Fruit fly (Drosophila melanogaster) whole organism, prepupa: Measurements from ENCODE around the gene CG9705.

ENCODE experiments used
- Blimp-1 ChIP-seq: fragments of 200-800 bp; sonication (Bioruptor generic); optimal IDR thresholded peaks from 3 replicates; lab custom pipeline; 2017; ENCODE audit warnings: missing biosample characterization, missing genetic modification characterization, mild to moderate bottlenecking, moderate library complexity, missing genetic modification reagents
- CG10631 ChIP-seq: fragments of 200-800 bp; sonication (Bioruptor generic); optimal IDR thresholded peaks from 2 replicates; lab custom pipeline; 2016; ENCODE audit warnings: missing biosample characterization, missing genetic modification characterization
- CG10669 ChIP-seq: fragments of 200-800 bp; sonication (Bioruptor generic); optimal IDR thresholded peaks from 3 replicates; lab custom pipeline; 2018; ENCODE audit warnings: missing biosample characterization, mild to moderate bottlenecking, missing genetic modification characterization, moderate library complexity
- CG11902 ChIP-seq: fragments of 200-800 bp; sonication (Bioruptor generic); optimal IDR thresholded peaks from 3 replicates; lab custom pipeline; 2016; ENCODE audit warnings: missing biosample characterization, missing genetic modification characterization
- CG15336 ChIP-seq: fragments of 200-800 bp; sonication (Bioruptor generic); IDR thresholded peaks from 2 replicates; pipeline ENCODE4 v1.3.6; 2022; ENCODE audit warnings: missing biosample characterization, missing genetic modification characterization
- CG1621 ChIP-seq: fragments of 200-800 bp; sonication (Bioruptor generic); optimal IDR thresholded peaks from 3 replicates; lab custom pipeline; 2018; ENCODE audit warnings: missing biosample characterization, mild to moderate bottlenecking, missing genetic modification characterization
- CG16779 ChIP-seq: fragments of 200-800 bp; sonication (Bioruptor generic); optimal IDR thresholded peaks from 3 replicates; lab custom pipeline; 2017; ENCODE audit warnings: missing biosample characterization, mild to moderate bottlenecking, missing genetic modification characterization
- CG3032 ChIP-seq: fragments of 200-800 bp; optimal IDR thresholded peaks from 2 replicates; lab custom pipeline; 2019; ENCODE audit warnings: missing biosample characterization, mild to moderate bottlenecking, missing genetic modification characterization, moderate library complexity
- CG31627 ChIP-seq: fragments of 200-800 bp; sonication (Bioruptor generic); optimal IDR thresholded peaks from 3 replicates; lab custom pipeline; 2016; ENCODE audit warnings: missing biosample characterization, missing genetic modification characterization
- CG32006 ChIP-seq: fragments of 200-800 bp; sonication (Bioruptor generic); optimal IDR thresholded peaks from 3 replicates; lab custom pipeline; 2017; ENCODE audit warnings: missing biosample characterization, mild to moderate bottlenecking, missing genetic modification characterization
- CG34406 ChIP-seq: fragments of 200-800 bp; sonication (Bioruptor generic); optimal IDR thresholded peaks from 3 replicates; lab custom pipeline; 2016; ENCODE audit warnings: missing biosample characterization, missing genetic modification characterization
- CG3919 ChIP-seq: fragments of 200-800 bp; sonication (Bioruptor generic); optimal IDR thresholded peaks from 3 replicates; lab custom pipeline; 2016; ENCODE audit warnings: missing biosample characterization, missing genetic modification characterization
- CG4318 ChIP-seq: fragments of 200-800 bp; sonication (Bioruptor generic); optimal IDR thresholded peaks from 3 replicates; lab custom pipeline; 2017; ENCODE audit warnings: missing biosample characterization, mild to moderate bottlenecking, missing genetic modification characterization
- CG6163 ChIP-seq: fragments of 200-800 bp; sonication (Bioruptor generic); IDR thresholded peaks from 3 replicates; pipeline ENCODE4 v1.3.6; 2022; ENCODE audit warnings: missing biosample characterization, missing genetic modification characterization
- CG6276 ChIP-seq: fragments of 200-800 bp; sonication (Bioruptor generic); optimal IDR thresholded peaks from 2 replicates; lab custom pipeline; 2017; ENCODE audit warnings: missing biosample characterization, mild to moderate bottlenecking, missing genetic modification characterization
- CG6792 ChIP-seq: fragments of 200-800 bp; sonication (Bioruptor generic); optimal IDR thresholded peaks from 3 replicates; lab custom pipeline; 2016; ENCODE audit warnings: missing biosample characterization, missing genetic modification characterization
- CG6808 ChIP-seq: fragments of 200-800 bp; sonication (Bioruptor generic); optimal IDR thresholded peaks from 3 replicates; lab custom pipeline; 2017; ENCODE audit warnings: missing biosample characterization, missing genetic modification characterization, mild to moderate bottlenecking, moderate library complexity, missing genetic modification reagents
- CG6854 ChIP-seq: fragments of 200-800 bp; sonication (Bioruptor generic); optimal IDR thresholded peaks from 2 replicates; lab custom pipeline; 2017; ENCODE audit warnings: missing biosample characterization, mild to moderate bottlenecking, missing genetic modification characterization
- CG7368 ChIP-seq: fragments of 200-800 bp; sonication (Bioruptor generic); optimal IDR thresholded peaks from 3 replicates; lab custom pipeline; 2016; ENCODE audit warnings: missing biosample characterization, missing genetic modification characterization
- CG8119 ChIP-seq: fragments of 200-800 bp; sonication (Bioruptor generic); IDR thresholded peaks from 3 replicates; pipeline ENCODE4 v1.3.6; 2022; ENCODE audit warnings: missing biosample characterization, missing genetic modification characterization
- CG8319 ChIP-seq: fragments of 200-800 bp; sonication (Bioruptor generic); optimal IDR thresholded peaks from 3 replicates; lab custom pipeline; 2016; ENCODE audit warnings: missing biosample characterization, missing genetic modification characterization
- CG8632 ChIP-seq: fragments of 200-800 bp; sonication (Bioruptor generic); optimal IDR thresholded peaks from 3 replicates; lab custom pipeline; 2016; ENCODE audit warnings: missing biosample characterization, missing genetic modification characterization
- CG9139 ChIP-seq: fragments of 200-800 bp; sonication (Bioruptor generic); optimal IDR thresholded peaks from 3 replicates; lab custom pipeline; 2017; ENCODE audit warnings: missing biosample characterization, mild to moderate bottlenecking, missing genetic modification characterization
- Eip75B ChIP-seq: fragments of 200-800 bp; sonication (Bioruptor generic); optimal IDR thresholded peaks from 3 replicates; lab custom pipeline; 2016; ENCODE audit warnings: missing biosample characterization, missing genetic modification characterization
- Eip93F ChIP-seq: fragments of 200-800 bp; sonication (Bioruptor generic); optimal IDR thresholded peaks from 2 replicates; lab custom pipeline; 2016; ENCODE audit warnings: missing biosample characterization, mild to moderate bottlenecking, missing genetic modification characterization
- Ets21C ChIP-seq: fragments of 200-800 bp; sonication (Bioruptor generic); optimal IDR thresholded peaks from 3 replicates; lab custom pipeline; 2016; ENCODE audit warnings: missing biosample characterization, missing genetic modification characterization
- Ets96B ChIP-seq: fragments of 200-800 bp; optimal IDR thresholded peaks from 2 replicates; lab custom pipeline; 2019; ENCODE audit warnings: missing biosample characterization, mild to moderate bottlenecking, missing genetic modification characterization, moderate library complexity
- Gug ChIP-seq: fragments of 200-800 bp; sonication (Bioruptor generic); IDR thresholded peaks from 2 replicates; pipeline ENCODE4 v1.3.6; 2022; ENCODE audit warnings: missing biosample characterization, missing genetic modification characterization
- Hr39 ChIP-seq: fragments of 200-800 bp; sonication (Bioruptor generic); optimal IDR thresholded peaks from 2 replicates; lab custom pipeline; 2016; ENCODE audit warnings: missing biosample characterization, missing genetic modification characterization
- Hr4 ChIP-seq: fragments of 200-800 bp; sonication (Bioruptor generic); optimal IDR thresholded peaks from 3 replicates; lab custom pipeline; 2016; ENCODE audit warnings: missing biosample characterization, missing genetic modification characterization
- Lpt ChIP-seq: fragments of 200-800 bp; sonication (Bioruptor generic); optimal IDR thresholded peaks from 3 replicates; lab custom pipeline; 2016; ENCODE audit warnings: missing biosample characterization, missing genetic modification characterization
- Met ChIP-seq: fragments of 200-800 bp; sonication (Bioruptor generic); optimal IDR thresholded peaks from 3 replicates; lab custom pipeline; 2016; ENCODE audit warnings: missing biosample characterization, missing genetic modification characterization
- OdsH ChIP-seq: fragments of 200-800 bp; sonication (Bioruptor generic); optimal IDR thresholded peaks from 3 replicates; lab custom pipeline; 2016; ENCODE audit warnings: missing biosample characterization, missing genetic modification characterization
- Sox102F ChIP-seq: fragments of 200-800 bp; sonication (Bioruptor generic); optimal IDR thresholded peaks from 2 replicates; lab custom pipeline; 2016; ENCODE audit warnings: missing biosample characterization, mild to moderate bottlenecking, missing genetic modification characterization
- Sox15 ChIP-seq: fragments of 200-800 bp; sonication (Bioruptor generic); optimal IDR thresholded peaks from 3 replicates; lab custom pipeline; 2016; ENCODE audit warnings: missing biosample characterization, missing genetic modification characterization
- acj6 ChIP-seq: fragments of 200-800 bp; sonication (Bioruptor generic); optimal IDR thresholded peaks from 3 replicates; lab custom pipeline; 2016; ENCODE audit warnings: missing biosample characterization, missing genetic modification characterization
- dac ChIP-seq: fragments of 200-800 bp; sonication (Bioruptor generic); optimal IDR thresholded peaks from 2 replicates; lab custom pipeline; 2017; ENCODE audit warnings: missing biosample characterization, mild to moderate bottlenecking, missing genetic modification characterization
- eg ChIP-seq: fragments of 200-800 bp; sonication (Bioruptor generic); IDR thresholded peaks from 3 replicates; pipeline ENCODE4 v1.3.6; 2022; ENCODE audit warnings: missing biosample characterization, missing genetic modification characterization
- esn ChIP-seq: fragments of 200-800 bp; sonication (Bioruptor generic); optimal IDR thresholded peaks from 2 replicates; lab custom pipeline; 2016; ENCODE audit warnings: missing biosample characterization, mild to moderate bottlenecking, missing genetic modification characterization, moderate library complexity
- fd85E ChIP-seq: fragments of 200-800 bp; sonication (Bioruptor generic); optimal IDR thresholded peaks from 3 replicates; lab custom pipeline; 2016; ENCODE audit warnings: missing biosample characterization, missing genetic modification characterization
- fkh ChIP-seq: fragments of 200-800 bp; sonication (Bioruptor generic); optimal IDR thresholded peaks from 3 replicates; lab custom pipeline; 2017; ENCODE audit warnings: missing biosample characterization, mild to moderate bottlenecking, missing genetic modification characterization, moderate library complexity
- lz ChIP-seq: fragments of 200-800 bp; sonication (Bioruptor generic); optimal IDR thresholded peaks from 3 replicates; lab custom pipeline; 2016; ENCODE audit warnings: missing biosample characterization, missing genetic modification characterization
- net ChIP-seq: fragments of 200-800 bp; sonication (Bioruptor generic); optimal IDR thresholded peaks from 3 replicates; lab custom pipeline; 2016; ENCODE audit warnings: missing biosample characterization, missing genetic modification characterization
- pdm3 ChIP-seq: fragments of 200-800 bp; sonication (Bioruptor generic); optimal IDR thresholded peaks from 3 replicates; lab custom pipeline; 2016; ENCODE audit warnings: missing biosample characterization, missing genetic modification characterization
- spab ChIP-seq: fragments of 200-800 bp; sonication (Bioruptor generic); optimal IDR thresholded peaks from 2 replicates; lab custom pipeline; 2017; ENCODE audit warnings: missing biosample characterization, mild to moderate bottlenecking, missing genetic modification characterization, missing genetic modification reagents
- ss ChIP-seq, 2 experiments: fragments of 200-800 bp; sonication (Bioruptor generic); optimal IDR thresholded peaks; 2 replicates in 1 of 2; 3 replicates in 1 of 2; lab custom pipeline; 2017 to 2018; ENCODE audit warnings: mild to moderate bottlenecking in 2 of 2, missing biosample characterization in 2 of 2, missing genetic modification characterization in 2 of 2, moderate library complexity in 1 of 2
- svp ChIP-seq: fragments of 200-800 bp; sonication (Bioruptor generic); peaks from one replicate; lab custom pipeline; 2016; ENCODE audit warnings: missing biosample characterization, missing genetic modification characterization
- topi ChIP-seq: fragments of 200-800 bp; sonication (Bioruptor generic); optimal IDR thresholded peaks from 3 replicates; lab custom pipeline; 2016; ENCODE audit warnings: missing biosample characterization, missing genetic modification characterization
- vri ChIP-seq: fragments of 200-800 bp; sonication (Bioruptor generic); optimal IDR thresholded peaks from 3 replicates; lab custom pipeline; 2016; ENCODE audit warnings: missing biosample characterization, mild to moderate bottlenecking, missing genetic modification characterization

CG9705 gene

DNA sequence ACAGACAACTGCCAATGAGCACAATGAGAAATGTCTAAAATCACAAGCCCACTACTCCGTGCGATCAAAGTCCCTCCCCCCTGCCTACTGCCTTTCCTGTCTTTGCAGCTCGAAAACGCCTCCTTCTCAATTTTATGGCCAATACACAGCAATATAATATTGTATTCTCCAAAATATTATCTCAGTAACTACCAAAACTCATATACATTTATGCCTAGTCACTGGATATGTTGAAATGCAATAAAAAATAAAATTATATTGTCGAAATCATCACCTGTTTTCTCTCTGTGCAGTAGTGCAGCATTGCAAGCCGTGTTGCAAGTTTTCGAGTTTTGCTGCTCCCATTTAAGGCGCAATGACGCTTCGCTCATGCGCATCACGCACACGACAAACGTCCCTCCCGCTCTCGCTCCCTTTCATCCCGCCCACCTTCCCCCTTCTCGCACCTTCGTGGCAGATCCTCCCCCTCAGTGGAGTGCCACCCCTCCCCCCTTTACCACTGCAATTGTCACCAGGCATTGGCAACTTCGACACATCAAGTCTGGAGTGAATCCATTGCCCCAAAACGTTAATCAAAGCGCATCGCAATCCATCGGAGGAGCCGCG lies 21.3 kb upstream of the CG9705 start (continued):
- TF ChIP-seq spab (peak; percentile 78), Ets21C (GFP tag; lab: Kevin White, UChicago) (peak; percentile 53), Ets96B (tag; lab: Kevin White, UChicago) (peak; percentile 81), Sox102F (GFP tag; lab: Kevin White, UChicago) (peak; percentile 63), Hr4 (GFP tag; lab: Kevin White, UChicago) (peak; percentile 86), CG10631 (GFP tag; lab: Kevin White, UChicago) (peak; percentile 82), Eip93F (peak; percentile 17), Eip75B (GFP tag; lab: Kevin White, UChicago) (peak; percentile 91), CG6276 (GFP tag; lab: Kevin White, UChicago) (peak; percentile 77), CG31627 (peak; percentile 60), Sox15 (GFP tag; lab: Kevin White, UChicago) (peak; percentile 61), Gug (peak; percentile 70), net (GFP tag; lab: Kevin White, UChicago) (peak; percentile 63), CG3919 (peak; percentile 84), CG15336 (GFP tag; lab: Robert Waterston, UW) (peak; percentile 87), lz (peak; percentile 73), acj6 (GFP tag; lab: Kevin White, UChicago) (peak; percentile 73), CG8632 (GFP tag; lab: Kevin White, UChicago) (peak; percentile 75), fd85E (GFP tag; lab: Kevin White, UChicago) (peak; percentile 47), CG7368 (GFP tag; lab: Kevin White, UChicago) (peak; percentile 68), Met (peak; percentile 75), CG6808 (GFP tag; lab: Kevin White, UChicago) (peak; percentile 94), dac (GFP tag; lab: Kevin White, UChicago) (peak; percentile 65), Lpt (GFP tag; lab: Kevin White, UChicago) (peak; percentile 88), esn (GFP tag; lab: Kevin White, UChicago) (peak; percentile 82), fkh (GFP tag; lab: Kevin White, UChicago) (no peak), CG4318 (GFP tag; lab: Kevin White, UChicago) (peak; percentile 76), ss (GFP tag; optimal IDR thresholded peaks at IDR 0.05; lab: Kevin White, UChicago) (peak; percentile 93 to 96), CG1621 (peak; percentile 86), OdsH (GFP tag; lab: Kevin White, UChicago) (peak; percentile 82), Blimp-1 (peak; percentile 53), CG6854 (no peak), Hr39 (GFP tag; lab: Kevin White, UChicago) (peak; percentile 68)
- TF ChIP-seq, all 60 proteins: peak for 57

- TF ChIP-seq Eip75B (GFP tag; lab: Kevin White, UChicago) = peak; percentile 13
- peak; percentile 66 for TF ChIP-seq CG8119 (GFP tag; lab: Robert Waterston, UW)
- TF ChIP-seq pdm3 (GFP tag; lab: Kevin White, UChicago) = peak; percentile 10
- TF ChIP-seq CG34406 (GFP tag; lab: Kevin White, UChicago) = no peak
- no peak for TF ChIP-seq CG9139 (GFP tag; lab: Kevin White, UChicago)
- TF ChIP-seq Lpt (GFP tag; lab: Kevin White, UChicago) = no peak
- TF ChIP-seq lz = no peak
- TF ChIP-seq eg (GFP tag; lab: Robert Waterston, UW) = no peak
- TF ChIP-seq CG6163 (GFP tag; lab: Robert Waterston, UW) = 0 out of 3 replicates have a peak, but pooled peaks have one; percentile 11
- peak; percentile 20 for TF ChIP-seq CG10669
- no peak for TF ChIP-seq OdsH (GFP tag; lab: Kevin White, UChicago)
- TF ChIP-seq CG6792 (GFP tag; lab: Kevin White, UChicago) = no peak
- TF ChIP-seq CG7368 (GFP tag; lab: Kevin White, UChicago) = no peak
- no peak for TF ChIP-seq vri (GFP tag; lab: Kevin White, UChicago)
- no peak for TF ChIP-seq CG8319 (GFP tag; lab: Kevin White, UChicago)
- no peak for TF ChIP-seq CG16779 (tag; lab: Kevin White, UChicago)
- no peak for TF ChIP-seq Ets21C (GFP tag; lab: Kevin White, UChicago)
- TF ChIP-seq CG10631 (GFP tag; lab: Kevin White, UChicago) = peak; percentile 31
- peak; percentile 32 for TF ChIP-seq svp
- TF ChIP-seq CG32006 (GFP tag; lab: Kevin White, UChicago) = peak; percentile 67
- TF ChIP-seq CG11902 (GFP tag; lab: Kevin White, UChicago) = no peak
- no peak for TF ChIP-seq topi (GFP tag; lab: Kevin White, UChicago)
- TF ChIP-seq Met = no peak
- TF ChIP-seq CG3919 = peak; percentile 5
- TF ChIP-seq CG31627 = no peak
- TF ChIP-seq Hr4 (GFP tag; lab: Kevin White, UChicago) = peak; percentile 49
- TF ChIP-seq Ets96B (tag; lab: Kevin White, UChicago) = peak; percentile 57
- TF ChIP-seq CG3032 (tag; lab: Kevin White, UChicago) = peak; percentile 56
Observed at dm6 chr3L:16759483-16759882, 20.4 kb upstream of the CG9705 start.
